Fruit fly (Drosophila melanogaster): ENCODE measurements around the gene Rab5.

dm6 chr2L:2404631-2405030 is 39.6 kb upstream of the Rab5 start:
- TF ChIP-seq Pif1A (GFP tag; optimal IDR thresholded peaks at IDR 0.05) = no peak
- no peak for TF ChIP-seq CG34367 (tag; optimal IDR thresholded peaks at IDR 0.05)
- TF ChIP-seq fd96Ca (GFP tag; IDR thresholded peaks at IDR 0.05) = no peak
- no peak for TF ChIP-seq gl (tag; optimal IDR thresholded peaks at IDR 0.05)
- TF ChIP-seq D1 (tag; optimal IDR thresholded peaks at IDR 0.05) = no peak
- no peak for TF ChIP-seq CG9948 (tag; optimal IDR thresholded peaks at IDR 0.05)
- TF ChIP-seq CG8301 (tag; optimal IDR thresholded peaks at IDR 0.05) = no peak
- no peak for TF ChIP-seq CG32121 (GFP tag; IDR thresholded peaks at IDR 0.05)
- TF ChIP-seq CG8159 (tag; optimal IDR thresholded peaks at IDR 0.05) = no peak
- TF ChIP-seq CG15710 (tag; optimal IDR thresholded peaks at IDR 0.05) = no peak
- no peak for TF ChIP-seq EcR (GFP tag; optimal IDR thresholded peaks at IDR 0.05)

Measured in whole organism, pupa.